Worm (Caenorhabditis elegans) whole organism, late embryonic: ENCODE results near the gene T19H12.2.
"Not testable (repeated sequence)": the region's sequence is repeated elsewhere in the genome, so short reads cannot be mapped to it uniquely, and the experiment has no call there.

ENCODE experiments used
- F13H6.1 ChIP-seq: sonication (generic microtip); optimal IDR thresholded peaks from 2 replicates; lab custom pipeline; 2016; ENCODE audit warnings: missing genetic modification characterization, missing compliant biosample characterization
- K02D7.2 ChIP-seq: sonication (generic microtip); optimal IDR thresholded peaks from 2 replicates; lab custom pipeline; 2017; ENCODE audit warnings: mild to moderate bottlenecking, missing genetic modification characterization, missing compliant biosample characterization
- ama-1 ChIP-seq: fragments of 150-350 bp; optimal IDR thresholded peaks from 2 replicates; lab custom pipeline; 2014
- ceh-14 ChIP-seq: sonication (generic microtip); optimal IDR thresholded peaks from 2 replicates; lab custom pipeline; 2016; ENCODE audit warnings: missing genotype, missing genetic modification characterization, missing compliant biosample characterization
- ceh-18 ChIP-seq: sonication (generic microtip); optimal IDR thresholded peaks from 2 replicates; lab custom pipeline; 2016; ENCODE audit warnings: missing genetic modification characterization, missing compliant biosample characterization
- ceh-19 ChIP-seq: fragments of 200-800 bp; sonication (Bioruptor generic); optimal IDR thresholded peaks from 2 replicates; lab custom pipeline; 2018; ENCODE audit warnings: mild to moderate bottlenecking, missing genetic modification characterization, missing compliant biosample characterization
- ceh-2 ChIP-seq: sonication (generic microtip); optimal IDR thresholded peaks from 2 replicates; lab custom pipeline; 2016; ENCODE audit warnings: missing genotype, missing genetic modification characterization, missing compliant biosample characterization
- ceh-34 ChIP-seq: sonication (generic microtip); optimal IDR thresholded peaks from 2 replicates; lab custom pipeline; 2016; ENCODE audit warnings: mild to moderate bottlenecking, missing genetic modification characterization, missing compliant biosample characterization
- ceh-45 ChIP-seq: fragments of 200-800 bp; sonication (Bioruptor generic); IDR thresholded peaks from 2 replicates; pipeline ENCODE4 v1.3.6; 2022; ENCODE audit warnings: missing genetic modification reagents, missing genetic modification characterization, missing compliant biosample characterization
- ceh-9 ChIP-seq: sonication (generic microtip); optimal IDR thresholded peaks from 2 replicates; lab custom pipeline; 2016; ENCODE audit warnings: mild to moderate bottlenecking, missing genetic modification characterization, inconsistent platforms, missing compliant biosample characterization
- che-1 ChIP-seq: sonication (generic microtip); optimal IDR thresholded peaks from 2 replicates; lab custom pipeline; 2016; ENCODE audit warnings: mild to moderate bottlenecking, missing genetic modification characterization, missing compliant biosample characterization
- dmd-4 ChIP-seq: sonication (generic microtip); optimal IDR thresholded peaks from 2 replicates; lab custom pipeline; 2016; ENCODE audit warnings: borderline replicate concordance, missing genetic modification characterization, missing compliant biosample characterization
- elt-2 ChIP-seq: sonication (generic microtip); optimal IDR thresholded peaks from 2 replicates; lab custom pipeline; 2016; ENCODE audit warnings: missing genetic modification reagents, missing genetic modification characterization, missing compliant biosample characterization
- elt-4 ChIP-seq: sonication (generic microtip); optimal IDR thresholded peaks from 2 replicates; lab custom pipeline; 2016; ENCODE audit warnings: missing genetic modification characterization, missing compliant biosample characterization
- ets-4 ChIP-seq: sonication (generic microtip); optimal IDR thresholded peaks from 2 replicates; lab custom pipeline; 2016; ENCODE audit warnings: missing genetic modification characterization, missing compliant biosample characterization
- eyg-1 ChIP-seq: sonication (generic microtip); optimal IDR thresholded peaks from 2 replicates; lab custom pipeline; 2016; ENCODE audit warnings: missing genotype, missing genetic modification characterization, missing compliant biosample characterization
- fax-1 ChIP-seq: sonication (generic microtip); optimal IDR thresholded peaks from 2 replicates; lab custom pipeline; 2016; ENCODE audit warnings: missing genotype, missing genetic modification characterization, missing compliant biosample characterization
- hlh-15 ChIP-seq: sonication (generic microtip); optimal IDR thresholded peaks from 2 replicates; lab custom pipeline; 2016; ENCODE audit warnings: missing genetic modification characterization, missing compliant biosample characterization
- hlh-8 ChIP-seq: sonication (generic microtip); optimal IDR thresholded peaks from 2 replicates; lab custom pipeline; 2016; ENCODE audit warnings: missing genotype, missing genetic modification characterization, missing compliant biosample characterization
- lim-6 ChIP-seq: sonication (generic microtip); optimal IDR thresholded peaks from 2 replicates; lab custom pipeline; 2016; ENCODE audit warnings: missing genetic modification characterization, missing compliant biosample characterization
- lin-11 ChIP-seq: fragments of 200-800 bp; sonication (Bioruptor generic); optimal IDR thresholded peaks from 2 replicates; lab custom pipeline; 2018; ENCODE audit warnings: mild to moderate bottlenecking, missing genetic modification characterization, missing compliant biosample characterization
- nfya-1 ChIP-seq: sonication (generic microtip); optimal IDR thresholded peaks from 2 replicates; lab custom pipeline; 2017; ENCODE audit warnings: missing genetic modification characterization, mild to moderate bottlenecking, missing compliant biosample characterization, antibody characterized with exemption, moderate library complexity
- nhr-11 ChIP-seq: fragments of 150-350 bp; optimal IDR thresholded peaks from 2 replicates; lab custom pipeline; 2014; ENCODE audit warnings: missing biosample characterization, missing genetic modification characterization
- nhr-232 ChIP-seq: sonication (generic microtip); optimal IDR thresholded peaks from 2 replicates; lab custom pipeline; 2016; ENCODE audit warnings: missing genetic modification characterization, missing compliant biosample characterization
- npax-4 ChIP-seq: sonication (generic microtip); optimal IDR thresholded peaks from 2 replicates; lab custom pipeline; 2016; ENCODE audit warnings: missing genetic modification characterization, missing compliant biosample characterization
- odd-2 ChIP-seq: sonication (generic microtip); optimal IDR thresholded peaks from 2 replicates; lab custom pipeline; 2017; ENCODE audit warnings: antibody characterized with exemption, mild to moderate bottlenecking, missing genetic modification characterization, missing compliant biosample characterization
- pax-1 ChIP-seq: fragments of 150-350 bp; optimal IDR thresholded peaks from 2 replicates; lab custom pipeline; 2014; ENCODE audit warnings: missing biosample characterization, missing genetic modification characterization
- pha-2 ChIP-seq: sonication (generic microtip); optimal IDR thresholded peaks from 2 replicates; lab custom pipeline; 2017; ENCODE audit warnings: mild to moderate bottlenecking, missing genetic modification characterization, missing compliant biosample characterization
- pros-1 ChIP-seq: fragments of 150-350 bp; optimal IDR thresholded peaks from 2 replicates; lab custom pipeline; 2014; ENCODE audit warnings: missing biosample characterization, missing genetic modification reagents, missing genetic modification characterization
- ref-2 ChIP-seq: sonication (generic microtip); optimal IDR thresholded peaks from 2 replicates; lab custom pipeline; 2016; ENCODE audit warnings: missing genetic modification characterization, missing compliant biosample characterization
- rnt-1 ChIP-seq: sonication (generic microtip); optimal IDR thresholded peaks from 2 replicates; lab custom pipeline; 2016; ENCODE audit warnings: missing genetic modification characterization, missing compliant biosample characterization
- tbx-7 ChIP-seq: sonication (generic microtip); optimal IDR thresholded peaks from 2 replicates; lab custom pipeline; 2016; ENCODE audit warnings: missing genotype, missing genetic modification characterization, missing compliant biosample characterization
- unc-3 ChIP-seq, 2 experiments: fragments of 200-800 bp in 1 of 2; sonication (Bioruptor generic) in 1 of 2; sonication (generic microtip) in 1 of 2; conservative IDR thresholded peaks in 1 of 2; optimal IDR thresholded peaks in 1 of 2; 2 replicates each; pipeline versions ENCODE4 v1.3.6 to Lab custom; 2016 to 2022; ENCODE audit warnings: missing compliant biosample characterization in 2 of 2, missing genetic modification characterization in 2 of 2, missing genetic modification reagents in 1 of 2
- unc-55 ChIP-seq: sonication (generic microtip); optimal IDR thresholded peaks from 2 replicates; lab custom pipeline; 2017; ENCODE audit warnings: missing biosample characterization, missing genetic modification reagents, missing genetic modification characterization
- unc-86 ChIP-seq: sonication (generic microtip); optimal IDR thresholded peaks from 2 replicates; lab custom pipeline; 2016; ENCODE audit warnings: missing genetic modification characterization, missing compliant biosample characterization
- zip-5 ChIP-seq: sonication (generic microtip); optimal IDR thresholded peaks from 2 replicates; lab custom pipeline; 2016; ENCODE audit warnings: missing genetic modification characterization, missing compliant biosample characterization
- ztf-16 ChIP-seq: sonication (generic microtip); optimal IDR thresholded peaks from 2 replicates; lab custom pipeline; 2017; ENCODE audit warnings: missing genetic modification characterization, missing compliant biosample characterization

The T19H12.2 gene

DNA sequence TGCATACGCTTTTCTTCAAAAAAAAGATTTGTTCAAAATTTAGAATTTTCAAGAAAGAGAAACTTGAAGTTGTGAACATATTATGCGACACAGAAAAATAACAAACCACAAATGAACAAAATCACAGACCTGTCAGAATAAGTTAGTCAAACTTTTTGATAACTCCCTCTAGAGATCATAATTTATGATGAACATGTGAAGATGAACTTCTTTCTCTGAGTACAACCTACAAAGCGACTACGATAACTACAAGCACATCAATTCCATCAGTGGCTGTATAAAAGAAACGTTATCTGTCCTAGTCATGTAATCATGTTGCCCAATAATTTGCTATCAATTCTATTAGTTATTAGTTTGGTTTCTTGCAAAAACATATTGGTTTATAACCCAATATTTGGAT, 5.5 kb downstream of the T19H12.2 start, which contains the start of gene ugt-9:
TSS of gene ugt-9 (plus strand) at position 305 of the 400 bp plus-strand sequence.
- TF ChIP-seq F13H6.1 (tag; lab: Kevin White, UChicago) (no peak), elt-2 (tag; lab: Kevin White, UChicago) (peak; percentile 62)

DNA sequence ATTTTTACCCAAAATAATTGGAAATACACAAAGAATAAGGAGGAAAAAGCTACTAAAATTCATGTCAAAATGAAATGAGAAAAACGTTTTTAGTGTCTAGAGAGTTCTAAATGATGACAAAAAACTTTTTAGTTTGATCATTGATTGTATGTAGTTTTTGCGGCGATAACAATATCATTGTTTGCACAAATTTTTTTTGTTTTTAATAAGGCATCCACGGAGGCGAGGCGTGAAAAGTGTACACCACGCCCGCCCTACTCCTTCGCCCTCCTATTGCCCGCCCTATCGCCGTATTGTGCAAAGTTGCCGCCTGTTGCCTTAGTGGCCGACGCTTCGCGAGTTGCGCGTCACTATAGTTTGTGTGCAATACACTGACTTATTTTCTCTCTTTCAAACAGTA, 9.8 kb downstream of the T19H12.2 start, which contains the start of gene ugt-10:
TSS of gene ugt-10 (minus strand) at position 101 of the 400 bp plus-strand sequence.
- not testable (repeated sequence) for TF ChIP-seq elt-4; ceh-14 (tag; lab: Kevin White, UChicago); zip-5 (tag; lab: Kevin White, UChicago)

DNA sequence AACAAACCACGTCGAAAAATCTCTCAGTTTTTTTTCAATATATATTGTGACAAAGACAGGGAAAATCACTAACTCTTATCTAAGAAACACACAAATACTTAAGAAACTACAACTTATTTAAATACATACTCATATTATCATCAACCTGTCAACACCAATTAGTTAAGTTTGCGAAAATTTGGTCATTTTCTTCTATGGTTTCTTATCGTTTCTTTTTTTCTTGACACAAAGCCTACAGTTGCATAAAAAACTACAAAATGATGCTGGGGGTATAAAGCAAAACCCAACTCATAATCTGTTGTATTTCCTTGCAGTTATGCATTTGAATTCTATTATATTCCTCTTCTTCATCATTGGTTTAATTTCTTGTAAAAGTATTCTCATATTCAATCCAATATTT, 10.8 kb downstream of the T19H12.2 start, which contains the start of gene ugt-67:
TSS of gene ugt-67 (plus strand) at position 301 of the 400 bp plus-strand sequence.
- TF ChIP-seq ceh-9 (tag; lab: Kevin White, UChicago) (no peak), unc-55 (GFP tag; lab: Kevin White, UChicago) (no peak), ets-4 (tag; lab: Kevin White, UChicago) (no peak), hlh-15 (tag; lab: Kevin White, UChicago) (no peak), unc-86 (tag; lab: Kevin White, UChicago) (no peak), npax-4 (no peak)
- TF ChIP-seq, all 69 proteins: peak for 0

DNA sequence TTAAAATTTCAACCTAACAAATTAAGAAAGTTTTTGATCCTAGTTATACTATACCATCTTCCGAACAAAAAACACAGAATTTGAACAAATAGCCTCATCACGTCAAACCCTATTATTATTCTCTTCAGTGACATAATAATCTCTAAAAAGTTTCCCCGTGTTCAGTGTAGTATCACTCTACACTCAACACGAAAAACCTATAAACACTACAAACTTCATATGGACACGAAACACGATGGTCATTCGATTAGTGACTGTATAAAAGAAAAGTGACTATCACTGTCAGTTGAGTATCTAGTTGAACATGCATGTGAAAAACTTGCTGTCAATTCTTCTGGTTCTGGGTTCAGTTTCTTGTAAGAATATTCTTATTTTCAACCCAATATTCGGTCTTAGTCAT, 13.5 kb downstream of the T19H12.2 start, which contains the start of gene ugt-8:
TSS of gene ugt-8 (plus strand) at position 235 of the 400 bp plus-strand sequence.
- TF ChIP-seq ztf-16 (tag; lab: Kevin White, UChicago) = no peak
- TF ChIP-seq ref-2 (tag; lab: Kevin White, UChicago) = no peak
- TF ChIP-seq hlh-15 (tag; lab: Kevin White, UChicago) = no peak
- no peak for TF ChIP-seq che-1 (tag; lab: Kevin White, UChicago)
- no peak for TF ChIP-seq rnt-1 (tag; lab: Kevin White, UChicago)
- TF ChIP-seq ceh-45 (GFP tag; lab: Robert Waterston, UW) = no peak
- TF ChIP-seq pros-1 = no peak
- TF ChIP-seq ceh-9 (tag; lab: Kevin White, UChicago) = no peak
- TF ChIP-seq hlh-8 = no peak
- TF ChIP-seq unc-86 (tag; lab: Kevin White, UChicago) = no peak
- no peak for TF ChIP-seq eyg-1 (tag; lab: Kevin White, UChicago)
- TF ChIP-seq pha-2 = no peak
- TF ChIP-seq zip-5 (tag; lab: Kevin White, UChicago) = no peak
- no peak for TF ChIP-seq nhr-11
- no peak for TF ChIP-seq ceh-19 (GFP tag; lab: Kevin White, UChicago)
- no peak for TF ChIP-seq nhr-232 (tag; lab: Kevin White, UChicago)
- no peak for TF ChIP-seq pax-1 (tag; lab: Kevin White, UChicago)
- TF ChIP-seq K02D7.2 (tag; lab: Kevin White, UChicago) = no peak
- TF ChIP-seq, all 69 proteins: peak for 0

DNA sequence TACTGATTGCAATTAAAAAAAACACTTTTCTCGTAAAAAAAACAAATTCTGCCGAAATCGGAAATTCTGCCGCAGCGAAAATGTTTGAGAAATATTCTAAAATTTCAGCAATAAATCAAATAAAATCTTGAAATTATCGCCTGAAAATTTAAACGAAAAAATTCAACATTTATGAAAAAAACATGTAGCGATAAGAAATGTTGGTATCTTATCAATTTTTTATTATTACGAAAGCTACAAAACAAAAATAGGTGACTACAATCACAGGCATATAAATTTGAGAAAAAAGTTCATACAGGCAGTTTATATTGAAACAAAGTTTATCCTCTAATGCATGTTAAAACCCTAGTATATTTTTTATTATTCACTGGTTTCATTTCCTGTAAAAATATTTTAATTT, 15.7 kb downstream of the T19H12.2 start, which contains the start of gene ugt-14:
TSS of gene ugt-14 (plus strand) at position 301 of the 400 bp plus-strand sequence.
- TF ChIP-seq unc-3 (GFP tag; conservative IDR thresholded peaks at IDR 0.05; lab: Robert Waterston, UW) (no peak), unc-3 (tag; optimal IDR thresholded peaks at IDR 0.05; lab: Kevin White, UChicago) (no peak)

DNA sequence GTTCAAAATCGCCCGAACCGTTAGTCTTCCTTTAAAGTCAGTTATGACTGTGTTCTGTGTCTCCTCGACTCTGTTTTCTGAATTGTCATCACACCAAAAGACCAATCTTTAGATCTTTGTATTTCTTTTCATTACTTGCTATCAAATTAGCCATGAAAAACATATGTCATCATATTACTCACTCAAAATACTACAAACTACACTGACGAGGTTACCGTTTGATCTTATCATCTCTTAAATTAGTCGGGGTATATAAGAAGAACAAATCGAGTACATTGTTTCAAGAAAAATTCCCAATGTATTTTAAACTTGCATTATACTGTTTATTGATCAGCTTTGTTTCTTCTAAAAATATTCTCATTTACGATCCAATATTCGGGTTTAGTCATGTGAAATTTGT, 18.4 kb downstream of the T19H12.2 start, which contains the start of gene ugt-13:
TSS of gene ugt-13 (plus strand) at position 294 of the 400 bp plus-strand sequence.
- TF ChIP-seq ama-1 (lab: Kevin White, UChicago) (no peak), ceh-34 (tag; lab: Kevin White, UChicago) (no peak), lin-11 (tag; lab: Kevin White, UChicago) (no peak), tbx-7 (no peak), lim-6 (tag; lab: Kevin White, UChicago) (no peak), dmd-4 (tag; lab: Kevin White, UChicago) (no peak), fax-1 (no peak), ceh-18 (tag; lab: Kevin White, UChicago) (no peak), odd-2 (tag; lab: Kevin White, UChicago) (no peak), ceh-2 (tag; lab: Kevin White, UChicago) (no peak), nfya-1 (tag; lab: Kevin White, UChicago) (no peak), ceh-45 (GFP tag; lab: Robert Waterston, UW) (no peak), che-1 (tag; lab: Kevin White, UChicago) (no peak), hlh-15 (tag; lab: Kevin White, UChicago) (no peak)
